Fruit fly (Drosophila melanogaster) ovary, adult (tissue): Measurements from ENCODE around the gene CG14015.

Source experiments
- CG17801 ChIP-seq: fragments of 200-800 bp; optimal IDR thresholded peaks from 2 replicates; lab custom pipeline; 2019; ENCODE audit warnings: missing biosample characterization, mild to moderate bottlenecking, missing genetic modification characterization, moderate library complexity; ENCODE audit not compliant: partially characterized antibody

The CG14015 gene

dm6 chr2L:5539034-5539433, at the start of gene CG14015:
TSS of gene CG14015 (minus strand) at chr2L:5539196.
- TF ChIP-seq CG17801 = no peak

DNA sequence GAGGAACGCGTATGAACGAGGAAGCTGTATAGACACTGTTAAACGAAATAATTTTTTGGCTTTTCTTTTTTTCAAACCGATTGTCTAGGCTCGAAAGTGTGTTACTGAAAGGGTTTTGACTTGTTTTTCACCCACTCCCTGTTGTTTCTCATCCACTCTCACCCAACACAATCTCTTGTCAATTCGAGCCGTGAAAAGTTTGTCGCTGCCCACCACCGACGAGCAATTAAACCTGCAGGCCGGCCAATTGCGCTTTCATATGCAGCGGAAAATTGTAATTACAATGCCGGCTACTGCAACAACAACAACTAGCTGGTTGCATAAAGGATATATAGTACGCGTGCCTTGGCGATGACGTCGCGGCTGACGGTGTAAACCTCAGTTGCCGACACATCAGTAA, 49.3 kb upstream of the CG14015 start, which contains the start of gene CG7251:
CG7251 (minus strand) TSS at position 101 of the 400 bp plus-strand sequence.
- no peak for TF ChIP-seq CG17801

DNA sequence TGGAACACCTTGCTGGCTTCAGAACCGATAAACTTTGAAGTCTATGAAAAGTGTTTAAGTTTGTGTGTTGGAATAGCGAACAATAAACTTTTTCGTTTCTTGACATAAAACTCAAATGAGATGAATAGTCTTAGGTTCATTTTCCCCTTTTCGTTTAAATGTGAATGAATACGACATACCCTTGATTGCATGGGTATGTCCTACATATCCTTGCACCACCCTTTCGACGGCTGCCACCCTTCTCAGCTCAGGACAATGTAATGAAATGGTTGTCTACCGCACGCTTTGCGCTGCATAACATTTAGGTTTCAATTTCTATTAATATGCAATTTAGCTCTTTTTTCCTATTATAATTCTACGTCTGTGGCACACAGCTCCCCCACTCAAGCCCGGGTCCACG, 42.0 kb upstream of the CG14015 start, which contains the start of gene CG14011:
CG14011 (minus strand) TSS at position 101 of the 400 bp plus-strand sequence.
- TF ChIP-seq CG17801 = no peak

DNA sequence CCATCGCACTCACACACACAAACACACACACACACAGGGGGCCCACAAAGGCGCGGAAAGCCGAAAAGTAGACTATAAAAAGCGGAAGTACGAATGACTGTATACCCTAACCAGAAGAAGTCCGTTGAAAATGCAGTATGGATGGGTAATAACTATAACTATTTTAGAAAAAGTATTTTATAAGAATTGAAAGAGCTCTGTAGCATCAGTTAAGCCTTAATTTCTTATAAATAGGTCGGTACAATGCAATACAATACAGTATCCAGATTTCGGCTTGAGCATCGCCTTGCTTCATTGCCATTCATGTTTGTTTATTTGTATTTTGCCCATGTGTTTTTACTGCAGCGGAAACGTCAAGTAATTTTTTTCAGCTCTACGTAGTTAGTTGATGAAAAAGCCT, 30.5 kb upstream of the CG14015 start:
- no peak for TF ChIP-seq CG17801

- TF ChIP-seq CG17801 = no peak
These were observed 28.1 kb upstream of the CG14015 start for dm6 chr2L:5567103-5567502.

DNA sequence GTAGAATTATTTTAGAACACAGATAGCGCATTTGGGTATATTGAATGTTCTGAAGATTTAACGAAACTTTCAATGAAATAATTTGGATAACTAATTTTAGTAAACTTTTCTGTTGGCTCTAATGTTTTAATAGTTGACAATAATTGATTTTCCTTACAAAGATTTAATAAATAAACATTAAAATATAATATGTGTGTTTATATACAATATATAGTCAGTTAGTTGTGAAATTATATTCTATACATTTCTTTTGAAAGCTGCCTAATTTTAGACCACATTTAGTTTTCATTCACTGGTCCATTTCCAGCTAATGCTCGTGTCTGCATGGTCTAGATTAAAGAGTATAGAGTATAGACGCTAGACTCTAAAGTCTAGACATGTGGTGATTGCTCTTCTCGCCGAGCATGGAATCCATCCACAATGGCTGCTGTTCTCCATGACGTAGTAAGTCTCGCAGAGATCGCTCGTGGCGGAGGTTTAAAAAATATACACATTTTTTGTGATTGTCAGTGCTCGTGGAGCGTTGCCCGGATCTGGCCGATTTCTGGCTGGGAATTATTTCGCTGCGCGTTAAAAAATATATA, 19.9 kb upstream of the CG14015 start, which contains the start of gene GluRIIB:
GluRIIB (plus strand) TSS at position 534 of the 584 bp plus-strand sequence.
- TF ChIP-seq CG17801 = no peak

- TF ChIP-seq CG17801 = no peak
These were observed 15.8 kb upstream of the CG14015 start, which contains the start of gene GluRIIA for dm6 chr2L:5554818-5555217. TSS of gene GluRIIA (plus strand) at chr2L:5555072.

DNA sequence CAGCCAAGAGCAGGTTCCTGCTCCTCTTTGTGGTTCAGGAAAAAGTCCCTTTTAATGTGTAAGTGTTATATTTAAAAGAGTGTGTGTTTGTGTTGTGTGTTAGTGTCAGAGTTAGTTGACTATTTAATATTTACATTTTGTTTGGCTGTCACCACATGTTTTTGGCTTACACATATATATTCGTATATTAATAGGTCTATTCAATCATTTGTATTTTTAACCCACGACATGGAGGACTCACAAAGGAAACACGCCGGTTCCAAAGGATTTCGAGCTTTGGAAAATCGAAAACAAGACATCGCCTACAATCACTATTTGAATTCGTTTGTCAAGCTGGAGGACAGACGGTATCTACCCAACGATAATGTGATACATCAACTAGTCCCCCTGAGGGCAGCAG, 14.8 kb upstream of the CG14015 start, which contains the start of the genes CG14013 and CG14017:
CG14013 (minus strand) TSS at position 101 of the 400 bp plus-strand sequence.
CG14017 (plus strand) TSS at position 148 of the 400 bp plus-strand sequence.
- no peak for TF ChIP-seq CG17801

- TF ChIP-seq CG17801 = no peak
These were observed 12.5 kb upstream of the CG14015 start, which contains the start of gene CG18269 for dm6 chr2L:5551538-5551937. TSS of gene CG18269 (plus strand) at chr2L:5551838.

DNA sequence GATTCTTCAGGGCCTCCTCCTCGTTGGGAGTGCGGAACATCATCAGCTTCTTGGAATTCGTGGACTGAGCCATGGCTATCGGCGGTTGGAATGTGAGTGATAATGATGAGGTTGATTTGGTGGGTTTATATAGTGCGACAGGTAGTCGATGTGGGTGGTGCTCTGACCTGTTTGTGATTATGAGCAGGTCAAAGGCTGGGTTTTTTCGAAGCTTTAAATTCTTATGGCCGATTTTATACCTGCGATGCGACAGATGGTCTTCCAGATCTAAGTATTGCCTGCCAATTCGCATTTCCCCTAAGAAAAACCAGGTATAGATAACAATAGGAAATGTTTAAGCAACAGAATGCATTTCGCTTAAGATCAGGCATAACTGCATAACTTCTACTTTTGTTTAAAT, 11.7 kb upstream of the CG14015 start, which contains the start of gene CG14014:
CG14014 (minus strand) TSS at position 101 of the 400 bp plus-strand sequence.
- no peak for TF ChIP-seq CG17801

DNA sequence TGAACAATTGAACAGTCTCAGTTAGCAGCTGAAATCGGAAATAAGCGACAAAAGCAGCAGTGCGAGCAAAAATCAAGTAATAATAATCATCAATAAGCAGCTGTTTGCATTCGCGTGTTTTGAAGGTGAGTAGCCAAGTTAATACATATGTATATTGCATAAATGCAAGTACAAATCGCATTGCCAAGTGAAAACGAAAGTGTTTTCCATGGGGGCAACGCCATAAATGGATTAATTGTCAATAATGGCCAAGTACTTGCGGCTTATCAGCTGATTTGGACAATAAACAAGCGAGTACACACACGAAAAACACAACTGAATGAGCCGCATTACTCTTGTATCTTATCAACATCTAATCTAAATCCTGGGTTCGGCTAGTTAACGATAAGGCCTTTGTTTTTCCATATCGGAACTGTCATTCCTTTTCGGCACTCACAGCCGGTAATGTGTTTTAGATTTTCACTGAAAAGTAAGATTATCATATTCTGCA, 8.3 kb upstream of the CG14015 start:
- peak; percentile 37 for TF ChIP-seq CG17801

dm6 chr2L:5546518-5547287, 7.7 kb upstream of the CG14015 start, which contains the start of gene Oscillin:
TSS of gene Oscillin (plus strand) at chr2L:5547086.
- peak; percentile 53 for TF ChIP-seq CG17801

DNA sequence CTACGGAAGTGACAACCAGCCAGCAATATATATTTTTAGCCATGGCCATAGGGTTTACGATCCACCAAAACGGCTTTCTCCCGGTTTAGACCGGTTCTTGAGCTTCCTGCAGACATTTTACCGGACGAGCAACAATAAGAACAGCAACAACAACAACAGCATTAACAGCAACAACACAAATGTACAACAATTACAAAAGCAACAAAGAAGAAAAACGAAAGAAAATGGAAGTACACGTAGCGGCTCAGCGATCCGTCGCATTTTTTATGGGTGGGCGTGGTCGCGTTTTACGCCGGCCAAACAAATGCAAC, 7.2 kb upstream of the CG14015 start:
- no peak for TF ChIP-seq CG17801

DNA sequence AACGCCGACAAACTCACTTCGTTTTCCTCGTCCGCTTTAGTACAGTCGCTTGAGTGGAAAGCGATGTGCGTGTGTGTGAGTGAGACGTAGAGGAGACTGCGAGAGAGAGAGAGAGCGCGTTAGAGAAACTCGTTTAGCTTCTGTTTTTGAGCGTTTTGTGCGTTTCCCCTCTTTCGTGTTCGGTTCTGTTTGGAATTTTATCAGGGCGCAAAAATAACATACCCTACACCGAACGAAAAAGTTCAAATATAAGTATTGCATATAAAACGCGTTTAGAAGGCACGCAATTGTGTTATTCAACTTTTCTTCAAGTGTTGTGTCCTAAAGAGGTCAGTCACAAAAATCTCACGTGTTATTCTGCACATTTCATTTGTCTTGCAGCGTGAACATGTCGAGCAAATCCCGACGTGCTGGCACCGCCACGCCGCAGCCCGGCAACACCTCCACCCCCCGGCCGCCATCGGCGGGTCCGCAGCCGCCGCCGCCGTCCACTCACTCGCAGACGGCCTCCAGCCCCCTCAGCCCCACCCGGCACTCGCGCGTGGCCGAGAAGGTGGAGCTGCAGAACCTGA, 4.0 kb upstream of the CG14015 start:
- TF ChIP-seq CG17801 = peak; percentile 20

DNA sequence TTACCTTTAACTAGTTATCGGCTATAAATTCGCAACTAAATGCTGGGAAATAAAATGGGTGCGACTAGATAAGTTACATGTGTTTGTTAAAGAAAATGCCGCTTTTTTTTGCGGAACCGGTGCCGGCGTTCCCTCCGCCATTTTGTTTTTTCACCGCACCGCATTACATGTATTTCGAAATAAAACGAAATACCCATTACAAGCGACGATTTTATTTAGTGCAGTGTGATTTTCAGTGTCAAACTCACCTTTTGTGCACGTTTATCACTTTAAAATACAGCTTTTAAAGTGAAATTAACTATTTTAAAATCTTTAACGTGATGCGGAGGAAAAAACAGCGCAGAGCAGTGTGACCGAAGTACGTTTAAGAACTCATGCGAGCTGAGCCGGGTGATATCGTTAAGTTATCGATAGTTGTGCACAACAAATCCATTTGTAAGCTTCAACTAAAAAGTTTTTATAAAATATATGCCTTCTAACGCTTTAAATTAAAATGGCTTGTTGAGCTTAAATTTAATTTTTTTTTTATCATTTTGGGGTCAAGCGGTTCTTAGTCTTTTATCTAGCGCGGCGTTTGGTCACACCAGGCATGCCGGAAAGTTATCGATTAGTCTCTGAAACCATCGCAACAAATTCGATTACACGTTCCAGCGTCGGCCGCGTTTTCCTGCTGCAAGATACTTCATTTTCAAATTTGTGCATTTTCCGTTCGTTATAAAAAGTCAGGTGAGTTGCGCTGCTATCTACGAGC, 3.1 kb upstream of the CG14015 start, which contains the start of the genes Hel25E and Lam:
Hel25E (minus strand) TSS at position 380 of the 751 bp plus-strand sequence.
Lam (plus strand) TSS at position 546 of the 751 bp plus-strand sequence.
- no peak for TF ChIP-seq CG17801

DNA sequence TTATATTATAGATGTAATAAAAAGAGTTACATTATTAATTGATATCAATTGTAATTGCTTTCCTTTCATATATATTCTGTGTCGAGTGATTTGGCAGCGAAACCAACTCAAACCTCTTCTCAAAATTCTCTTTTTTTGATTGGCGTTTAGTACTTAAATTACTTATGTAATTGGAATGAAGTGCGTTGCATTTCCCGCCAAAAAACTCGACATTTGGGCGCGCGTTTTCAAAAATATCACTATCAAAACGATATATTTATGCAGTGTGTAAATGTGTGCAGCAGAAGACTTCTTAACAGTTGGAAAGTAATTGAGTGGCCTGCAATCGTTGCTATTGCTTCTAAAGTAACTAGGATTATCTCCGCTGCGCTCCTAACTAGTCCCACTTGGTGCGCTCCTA, 1.9 kb downstream of the CG14015 start:
- TF ChIP-seq CG17801 = no peak
